Worm (Caenorhabditis elegans): ENCODE results near the gene F12D9.2.

DNA sequence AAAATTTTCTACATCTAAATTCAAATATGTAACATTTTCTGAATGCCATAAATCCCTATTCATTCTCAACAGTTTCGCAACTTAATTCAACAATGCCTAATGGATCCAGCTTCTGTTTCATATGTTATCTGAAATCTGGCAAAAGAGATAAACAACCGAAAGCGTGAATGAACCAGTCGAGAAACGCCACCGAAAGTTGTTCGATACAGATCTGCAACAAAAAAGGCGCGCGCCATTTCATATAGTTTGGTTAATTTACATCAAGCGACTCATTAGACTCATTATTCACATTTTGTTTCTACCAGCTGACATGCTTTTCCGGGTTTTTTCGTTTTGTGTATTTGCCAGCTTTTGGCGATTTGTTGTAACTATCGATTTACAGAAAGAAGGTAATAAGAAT is 34.7 kb upstream of the F12D9.2 start, which contains the start of gene K09E2.1:
- TF ChIP-seq unc-62 (GFP tag; optimal IDR thresholded peaks at IDR 0.05) = no peak
- TF ChIP-seq nhr-27 (tag; optimal IDR thresholded peaks at IDR 0.05) = no peak
- TF ChIP-seq ztf-6 (GFP tag; IDR thresholded peaks at IDR 0.05) = no peak
- no peak for TF ChIP-seq T07F8.4 (tag; optimal IDR thresholded peaks at IDR 0.05)
- TF ChIP-seq attf-3 (GFP tag; conservative IDR thresholded peaks at IDR 0.05) = no peak
- no peak for TF ChIP-seq dpl-1 (GFP tag; optimal IDR thresholded peaks at IDR 0.05)
- TF ChIP-seq rpc-1 (optimal IDR thresholded peaks at IDR 0.05) = no peak
- no peak for TF ChIP-seq rpc-1 (tag; optimal IDR thresholded peaks at IDR 0.05)
- no peak for TF ChIP-seq egl-18 (GFP tag; IDR thresholded peaks at IDR 0.05)
- TF ChIP-seq ama-1 (optimal IDR thresholded peaks at IDR 0.05) = no peak
- TF ChIP-seq ama-1 (GFP tag; optimal IDR thresholded peaks at IDR 0.05) = no peak
- no peak for TF ChIP-seq nfya-1 (tag; optimal IDR thresholded peaks at IDR 0.05; ENCODE audit: borderline replicate concordance, insufficient read depth)
- TF ChIP-seq akir-1 (GFP tag; optimal IDR thresholded peaks at IDR 0.05) = no peak
- TF ChIP-seq T26A5.8 (tag; optimal IDR thresholded peaks at IDR 0.05) = no peak
- TF ChIP-seq egl-44 (GFP tag; IDR thresholded peaks at IDR 0.05) = no peak
- no peak for TF ChIP-seq let-607 (tag; optimal IDR thresholded peaks at IDR 0.05)
